Worm (Caenorhabditis elegans) whole organism, late embryonic: ENCODE results near the gene ceh-38.

Experiments
- C38D4.7 ChIP-seq: fragments of 200-800 bp; sonication (Bioruptor generic); optimal IDR thresholded peaks from 2 replicates; lab custom pipeline; 2018; ENCODE audit warnings: mild to moderate bottlenecking, missing genetic modification characterization, moderate library complexity, missing compliant biosample characterization
- F13H6.1 ChIP-seq: sonication (generic microtip); optimal IDR thresholded peaks from 2 replicates; lab custom pipeline; 2016; ENCODE audit warnings: missing genetic modification characterization, missing compliant biosample characterization
- K02D7.2 ChIP-seq: sonication (generic microtip); optimal IDR thresholded peaks from 2 replicates; lab custom pipeline; 2017; ENCODE audit warnings: mild to moderate bottlenecking, missing genetic modification characterization, missing compliant biosample characterization
- K09A11.1 ChIP-seq: sonication (generic microtip); optimal IDR thresholded peaks from 2 replicates; lab custom pipeline; 2017; ENCODE audit warnings: antibody characterized with exemption, mild to moderate bottlenecking, missing genetic modification characterization, missing compliant biosample characterization; ENCODE audit not compliant: insufficient read depth
- Y22D7AL.16 ChIP-seq: sonication (generic microtip); optimal IDR thresholded peaks from 2 replicates; lab custom pipeline; 2016; ENCODE audit warnings: missing genetic modification characterization, missing compliant biosample characterization
- ahr-1 ChIP-seq: sonication (generic microtip); optimal IDR thresholded peaks from 2 replicates; lab custom pipeline; 2016; ENCODE audit warnings: missing genetic modification characterization, missing compliant biosample characterization
- ceh-18 ChIP-seq: sonication (generic microtip); optimal IDR thresholded peaks from 2 replicates; lab custom pipeline; 2016; ENCODE audit warnings: missing genetic modification characterization, missing compliant biosample characterization
- ceh-2 ChIP-seq: sonication (generic microtip); optimal IDR thresholded peaks from 2 replicates; lab custom pipeline; 2016; ENCODE audit warnings: missing genotype, missing genetic modification characterization, missing compliant biosample characterization
- ceh-22 ChIP-seq: sonication (generic microtip); optimal IDR thresholded peaks from 2 replicates; lab custom pipeline; 2017; ENCODE audit warnings: missing biosample characterization, missing genetic modification characterization
- ceh-31 ChIP-seq: sonication (generic microtip); optimal IDR thresholded peaks from 2 replicates; lab custom pipeline; 2016; ENCODE audit warnings: missing genetic modification characterization, missing compliant biosample characterization
- ceh-34 ChIP-seq: sonication (generic microtip); optimal IDR thresholded peaks from 2 replicates; lab custom pipeline; 2016; ENCODE audit warnings: mild to moderate bottlenecking, missing genetic modification characterization, missing compliant biosample characterization
- ceh-45 ChIP-seq: fragments of 200-800 bp; sonication (Bioruptor generic); IDR thresholded peaks from 2 replicates; pipeline ENCODE4 v1.3.6; 2022; ENCODE audit warnings: missing genetic modification reagents, missing genetic modification characterization, missing compliant biosample characterization
- ceh-48 ChIP-seq: sonication (generic microtip); optimal IDR thresholded peaks from 2 replicates; lab custom pipeline; 2016; ENCODE audit warnings: missing genetic modification characterization, inconsistent platforms, missing compliant biosample characterization
- ceh-6 ChIP-seq: fragments of 200-800 bp; sonication (Bioruptor generic); optimal IDR thresholded peaks from 2 replicates; lab custom pipeline; 2018; ENCODE audit warnings: mild to moderate bottlenecking, missing genetic modification characterization, missing compliant biosample characterization
- ceh-9 ChIP-seq: sonication (generic microtip); optimal IDR thresholded peaks from 2 replicates; lab custom pipeline; 2016; ENCODE audit warnings: mild to moderate bottlenecking, missing genetic modification characterization, inconsistent platforms, missing compliant biosample characterization
- che-1 ChIP-seq: sonication (generic microtip); optimal IDR thresholded peaks from 2 replicates; lab custom pipeline; 2016; ENCODE audit warnings: mild to moderate bottlenecking, missing genetic modification characterization, missing compliant biosample characterization
- elt-2 ChIP-seq: sonication (generic microtip); optimal IDR thresholded peaks from 2 replicates; lab custom pipeline; 2016; ENCODE audit warnings: missing genetic modification reagents, missing genetic modification characterization, missing compliant biosample characterization
- elt-4 ChIP-seq: sonication (generic microtip); optimal IDR thresholded peaks from 2 replicates; lab custom pipeline; 2016; ENCODE audit warnings: missing genetic modification characterization, missing compliant biosample characterization
- ets-4 ChIP-seq: sonication (generic microtip); optimal IDR thresholded peaks from 2 replicates; lab custom pipeline; 2016; ENCODE audit warnings: missing genetic modification characterization, missing compliant biosample characterization
- eyg-1 ChIP-seq: sonication (generic microtip); optimal IDR thresholded peaks from 2 replicates; lab custom pipeline; 2016; ENCODE audit warnings: missing genotype, missing genetic modification characterization, missing compliant biosample characterization
- fax-1 ChIP-seq: sonication (generic microtip); optimal IDR thresholded peaks from 2 replicates; lab custom pipeline; 2016; ENCODE audit warnings: missing genotype, missing genetic modification characterization, missing compliant biosample characterization
- hlh-13 ChIP-seq: fragments of 200-800 bp; sonication (Bioruptor generic); optimal IDR thresholded peaks from 2 replicates; lab custom pipeline; 2018; ENCODE audit warnings: mild to moderate bottlenecking, missing genetic modification characterization, missing compliant biosample characterization
- hlh-30 ChIP-seq: sonication (generic microtip); optimal IDR thresholded peaks from 2 replicates; lab custom pipeline; 2017; ENCODE audit warnings: antibody characterized with exemption, missing genetic modification characterization, missing compliant biosample characterization; ENCODE audit not compliant: insufficient read depth
- hlh-6 ChIP-seq: sonication (generic microtip); optimal IDR thresholded peaks from 2 replicates; lab custom pipeline; 2016; ENCODE audit warnings: missing genotype, missing genetic modification characterization, missing compliant biosample characterization
- hlh-8 ChIP-seq: sonication (generic microtip); optimal IDR thresholded peaks from 2 replicates; lab custom pipeline; 2016; ENCODE audit warnings: missing genotype, missing genetic modification characterization, missing compliant biosample characterization
- lim-6 ChIP-seq: sonication (generic microtip); optimal IDR thresholded peaks from 2 replicates; lab custom pipeline; 2016; ENCODE audit warnings: missing genetic modification characterization, missing compliant biosample characterization
- lin-11 ChIP-seq: fragments of 200-800 bp; sonication (Bioruptor generic); optimal IDR thresholded peaks from 2 replicates; lab custom pipeline; 2018; ENCODE audit warnings: mild to moderate bottlenecking, missing genetic modification characterization, missing compliant biosample characterization
- madf-2 ChIP-seq: sonication (generic microtip); optimal IDR thresholded peaks from 2 replicates; lab custom pipeline; 2017; ENCODE audit warnings: missing genetic modification characterization, missing compliant biosample characterization
- nfya-1 ChIP-seq: sonication (generic microtip); optimal IDR thresholded peaks from 2 replicates; lab custom pipeline; 2017; ENCODE audit warnings: missing genetic modification characterization, mild to moderate bottlenecking, missing compliant biosample characterization, antibody characterized with exemption, moderate library complexity
- nhr-11 ChIP-seq: fragments of 150-350 bp; optimal IDR thresholded peaks from 2 replicates; lab custom pipeline; 2014; ENCODE audit warnings: missing biosample characterization, missing genetic modification characterization
- nhr-232 ChIP-seq: sonication (generic microtip); optimal IDR thresholded peaks from 2 replicates; lab custom pipeline; 2016; ENCODE audit warnings: missing genetic modification characterization, missing compliant biosample characterization
- npax-4 ChIP-seq: sonication (generic microtip); optimal IDR thresholded peaks from 2 replicates; lab custom pipeline; 2016; ENCODE audit warnings: missing genetic modification characterization, missing compliant biosample characterization
- odd-2 ChIP-seq: sonication (generic microtip); optimal IDR thresholded peaks from 2 replicates; lab custom pipeline; 2017; ENCODE audit warnings: antibody characterized with exemption, mild to moderate bottlenecking, missing genetic modification characterization, missing compliant biosample characterization
- pag-3 ChIP-seq: sonication (generic microtip); optimal IDR thresholded peaks from 2 replicates; lab custom pipeline; 2016; ENCODE audit warnings: missing compliant biosample characterization, missing genetic modification characterization, borderline replicate concordance
- pax-1 ChIP-seq: fragments of 150-350 bp; optimal IDR thresholded peaks from 2 replicates; lab custom pipeline; 2014; ENCODE audit warnings: missing biosample characterization, missing genetic modification characterization
- pros-1 ChIP-seq: fragments of 150-350 bp; optimal IDR thresholded peaks from 2 replicates; lab custom pipeline; 2014; ENCODE audit warnings: missing biosample characterization, missing genetic modification reagents, missing genetic modification characterization
- rnt-1 ChIP-seq: sonication (generic microtip); optimal IDR thresholded peaks from 2 replicates; lab custom pipeline; 2016; ENCODE audit warnings: missing genetic modification characterization, missing compliant biosample characterization
- sdc-2 ChIP-seq: sonication (generic microtip); optimal IDR thresholded peaks from 2 replicates; lab custom pipeline; 2016; ENCODE audit warnings: missing genotype, missing genetic modification characterization, missing compliant biosample characterization
- sox-2 ChIP-seq: fragments of 200-800 bp; sonication (Bioruptor generic); IDR thresholded peaks from 2 replicates; pipeline ENCODE4 v1.3.6; 2022; ENCODE audit warnings: missing genetic modification reagents, missing genetic modification characterization, missing compliant biosample characterization
- sox-4 ChIP-seq: sonication (generic microtip); optimal IDR thresholded peaks from 2 replicates; lab custom pipeline; 2017; ENCODE audit warnings: mild to moderate bottlenecking, missing genetic modification characterization, inconsistent platforms, missing compliant biosample characterization
- tbx-7 ChIP-seq: sonication (generic microtip); optimal IDR thresholded peaks from 2 replicates; lab custom pipeline; 2016; ENCODE audit warnings: missing genotype, missing genetic modification characterization, missing compliant biosample characterization
- ttx-3 ChIP-seq: sonication (generic microtip); optimal IDR thresholded peaks from 2 replicates; lab custom pipeline; 2016; ENCODE audit warnings: missing genetic modification reagents, missing genetic modification characterization, missing compliant biosample characterization
- unc-42 ChIP-seq: sonication (generic microtip); optimal IDR thresholded peaks from 2 replicates; lab custom pipeline; 2016; ENCODE audit warnings: missing genotype, missing genetic modification characterization, missing compliant biosample characterization
- unc-55 ChIP-seq: sonication (generic microtip); optimal IDR thresholded peaks from 2 replicates; lab custom pipeline; 2017; ENCODE audit warnings: missing biosample characterization, missing genetic modification reagents, missing genetic modification characterization
- unc-86 ChIP-seq: sonication (generic microtip); optimal IDR thresholded peaks from 2 replicates; lab custom pipeline; 2016; ENCODE audit warnings: missing genetic modification characterization, missing compliant biosample characterization
- zip-5 ChIP-seq: sonication (generic microtip); optimal IDR thresholded peaks from 2 replicates; lab custom pipeline; 2016; ENCODE audit warnings: missing genetic modification characterization, missing compliant biosample characterization
- ztf-16 ChIP-seq: sonication (generic microtip); optimal IDR thresholded peaks from 2 replicates; lab custom pipeline; 2017; ENCODE audit warnings: missing genetic modification characterization, missing compliant biosample characterization

ceh-38 gene

ce11 chrII:6913309-6913708, 38.0 kb upstream of the ceh-38 start, which contains the start of gene cyn-10 (continued):
- TF ChIP-seq K02D7.2 (tag; lab: Kevin White, UChicago) (no peak), tbx-7 (peak; percentile 98), madf-2 (tag; lab: Kevin White, UChicago) (peak; percentile 43), elt-2 (tag; lab: Kevin White, UChicago) (peak; percentile 61), Y22D7AL.16 (tag; lab: Kevin White, UChicago) (no peak), C38D4.7 (GFP tag; lab: Kevin White, UChicago) (no peak), hlh-8 (tag; lab: Kevin White, UChicago) (peak; percentile 91), sdc-2 (tag; lab: Kevin White, UChicago) (no peak), ceh-9 (no peak), unc-86 (peak; percentile 42), nhr-11 (tag; lab: Kevin White, UChicago) (no peak), hlh-13 (GFP tag; lab: Kevin White, UChicago) (peak; percentile 44), npax-4 (tag; lab: Kevin White, UChicago) (peak; percentile 5), rnt-1 (tag; lab: Kevin White, UChicago) (peak; percentile 80), ceh-34 (tag; lab: Kevin White, UChicago) (peak; percentile 47), unc-42 (tag; lab: Kevin White, UChicago) (peak; percentile 59), hlh-30 (tag; lab: Kevin White, UChicago) (no peak), nhr-232 (tag; lab: Kevin White, UChicago) (no peak), ceh-18 (tag; lab: Kevin White, UChicago) (peak; percentile 22), ceh-2 (peak; percentile 95), K09A11.1 (tag; lab: Kevin White, UChicago) (no peak)

ce11 chrII:6915875-6916274, 35.5 kb upstream of the ceh-38 start, which contains the start of gene B0252.8:
TSS of gene B0252.8 (plus strand) at chrII:6916166.
- TF ChIP-seq npax-4 (tag; lab: Kevin White, UChicago) (no peak), ceh-2 (no peak), eyg-1 (tag; lab: Kevin White, UChicago) (no peak), sox-2 (no peak), fax-1 (tag; lab: Kevin White, UChicago) (no peak)

ce11 chrII:6917710-6918109, 33.6 kb upstream of the ceh-38 start, which contains the start of gene B0252.11:
TSS of gene B0252.11 (minus strand) at chrII:6917810.
- TF ChIP-seq eyg-1 (tag; lab: Kevin White, UChicago) (no peak), Y22D7AL.16 (tag; lab: Kevin White, UChicago) (no peak), sox-4 (tag; lab: Kevin White, UChicago) (no peak), elt-4 (tag; lab: Kevin White, UChicago) (no peak), ceh-6 (GFP tag; lab: Kevin White, UChicago) (no peak), F13H6.1 (tag; lab: Kevin White, UChicago) (no peak), fax-1 (tag; lab: Kevin White, UChicago) (no peak), ztf-16 (tag; lab: Kevin White, UChicago) (no peak), ets-4 (tag; lab: Kevin White, UChicago) (no peak), zip-5 (tag; lab: Kevin White, UChicago) (no peak), lim-6 (no peak), ceh-18 (tag; lab: Kevin White, UChicago) (no peak), rnt-1 (tag; lab: Kevin White, UChicago) (no peak), lin-11 (tag; lab: Kevin White, UChicago) (no peak)

ce11 chrII:6918862-6919261, 32.5 kb upstream of the ceh-38 start, which contains the start of gene B0252.5:
TSS of gene B0252.5 (minus strand) at chrII:6918878.
- TF ChIP-seq K09A11.1 (tag; lab: Kevin White, UChicago) (no peak), ahr-1 (tag; lab: Kevin White, UChicago) (no peak), Y22D7AL.16 (tag; lab: Kevin White, UChicago) (no peak), ceh-45 (no peak), hlh-6 (tag; lab: Kevin White, UChicago) (no peak), unc-55 (no peak), ceh-31 (tag; lab: Kevin White, UChicago) (no peak), che-1 (tag; lab: Kevin White, UChicago) (no peak), pros-1 (tag; lab: Kevin White, UChicago) (no peak), hlh-8 (tag; lab: Kevin White, UChicago) (no peak), ttx-3 (no peak), pax-1 (no peak), ceh-48 (tag; lab: Kevin White, UChicago) (no peak), odd-2 (no peak), ceh-2 (no peak), pag-3 (tag; lab: Kevin White, UChicago) (no peak), nfya-1 (tag; lab: Kevin White, UChicago) (no peak), ceh-22 (no peak)
